Fruit fly (Drosophila melanogaster) whole organism, embryonic: Measurements from ENCODE around the gene Pgant8.

Experiments
- Abd-B ChIP-seq: fragments of 200-800 bp; sonication (Bioruptor generic); optimal IDR thresholded peaks from 2 replicates; lab custom pipeline; 2018; ENCODE audit warnings: missing biosample characterization, mild to moderate bottlenecking, missing genetic modification characterization, moderate library complexity
- Asciz ChIP-seq: fragments of 200-800 bp; sonication (Bioruptor generic); optimal IDR thresholded peaks from 2 replicates; lab custom pipeline; 2017; ENCODE audit warnings: missing biosample characterization, mild to moderate bottlenecking, missing genetic modification characterization, missing genetic modification reagents
- CG10274 ChIP-seq: fragments of 200-800 bp; sonication (Bioruptor generic); optimal IDR thresholded peaks from 3 replicates; lab custom pipeline; 2017; ENCODE audit warnings: missing biosample characterization, mild to moderate bottlenecking, missing genetic modification characterization
- CG10959 ChIP-seq: fragments of 200-800 bp; sonication (Bioruptor generic); IDR thresholded peaks from 2 replicates; pipeline ENCODE4 v1.3.6; 2022; ENCODE audit warnings: missing biosample characterization, missing genetic modification characterization
- CG10979 ChIP-seq: fragments of 200-800 bp; sonication (Bioruptor generic); optimal IDR thresholded peaks from 2 replicates; lab custom pipeline; 2018; ENCODE audit warnings: missing biosample characterization, mild to moderate bottlenecking, missing genetic modification characterization, moderate library complexity
- CG12104 ChIP-seq: fragments of 200-800 bp; sonication (Bioruptor generic); optimal IDR thresholded peaks from 3 replicates; lab custom pipeline; 2016; ENCODE audit warnings: missing biosample characterization, missing genetic modification characterization
- CG12659 ChIP-seq: fragments of 200-800 bp; sonication (Bioruptor generic); optimal IDR thresholded peaks from 3 replicates; lab custom pipeline; 2017; ENCODE audit warnings: mild to moderate bottlenecking, missing biosample characterization, missing genetic modification reagents, missing genetic modification characterization
- CG14710 ChIP-seq: fragments of 200-800 bp; sonication (Bioruptor generic); optimal IDR thresholded peaks from 3 replicates; lab custom pipeline; 2019; ENCODE audit warnings: missing biosample characterization, mild to moderate bottlenecking, missing genetic modification characterization, moderate library complexity
- CG15601 ChIP-seq: fragments of 200-800 bp; sonication (Bioruptor generic); optimal IDR thresholded peaks from 3 replicates; lab custom pipeline; 2019; ENCODE audit warnings: missing biosample characterization, mild to moderate bottlenecking, missing genetic modification characterization, moderate library complexity
- CG15696 ChIP-seq: fragments of 200-800 bp; sonication (Bioruptor generic); optimal IDR thresholded peaks from 2 replicates; lab custom pipeline; 2019; ENCODE audit warnings: missing biosample characterization, mild to moderate bottlenecking, missing genetic modification characterization, moderate library complexity
- CG17385 ChIP-seq: fragments of 200-800 bp; sonication (Bioruptor generic); optimal IDR thresholded peaks from 3 replicates; lab custom pipeline; 2018; ENCODE audit warnings: missing biosample characterization, mild to moderate bottlenecking, missing genetic modification characterization
- CG18262 ChIP-seq: fragments of 200-800 bp; optimal IDR thresholded peaks from 3 replicates; lab custom pipeline; 2019; ENCODE audit warnings: missing biosample characterization, mild to moderate bottlenecking, missing genetic modification characterization, moderate library complexity
- CG18619 ChIP-seq: fragments of 200-800 bp; sonication (Bioruptor generic); optimal IDR thresholded peaks from 3 replicates; lab custom pipeline; 2017; ENCODE audit warnings: missing biosample characterization, mild to moderate bottlenecking, missing genetic modification characterization
- CG30403 ChIP-seq: fragments of 200-800 bp; sonication (Bioruptor generic); optimal IDR thresholded peaks from 3 replicates; lab custom pipeline; 2016; ENCODE audit warnings: missing biosample characterization, missing genetic modification characterization
- CG31388 ChIP-seq: fragments of 200-800 bp; sonication (Bioruptor generic); optimal IDR thresholded peaks from 2 replicates; lab custom pipeline; 2016; ENCODE audit warnings: missing biosample characterization, missing genetic modification characterization
- CG3407 ChIP-seq: fragments of 200-800 bp; sonication (Bioruptor generic); optimal IDR thresholded peaks from 2 replicates; lab custom pipeline; 2018; ENCODE audit warnings: missing biosample characterization, mild to moderate bottlenecking, missing genetic modification characterization
- CG4328 ChIP-seq: fragments of 200-800 bp; sonication (Bioruptor generic); optimal IDR thresholded peaks from 3 replicates; lab custom pipeline; 2017; ENCODE audit warnings: missing biosample characterization, missing genetic modification reagents, missing genetic modification characterization
- CG4360 ChIP-seq: fragments of 200-800 bp; sonication (Bioruptor generic); IDR thresholded peaks from 2 replicates; pipeline ENCODE4 v1.3.6; 2022; ENCODE audit warnings: missing biosample characterization, missing genetic modification characterization
- CG4820 ChIP-seq: fragments of 200-800 bp; sonication (Bioruptor generic); optimal IDR thresholded peaks from 3 replicates; lab custom pipeline; 2016; ENCODE audit warnings: missing biosample characterization, missing genetic modification characterization
- CG6791 ChIP-seq: fragments of 200-800 bp; sonication (Bioruptor generic); IDR thresholded peaks from 3 replicates; pipeline ENCODE4 v1.3.6; 2022; ENCODE audit warnings: missing biosample characterization, missing genetic modification characterization; ENCODE audit not compliant: partially characterized antibody
- CG7839 ChIP-seq: fragments of 200-800 bp; sonication (Bioruptor generic); optimal IDR thresholded peaks from 3 replicates; lab custom pipeline; 2018; ENCODE audit warnings: missing biosample characterization, mild to moderate bottlenecking, missing genetic modification characterization, moderate library complexity
- CG8388 ChIP-seq: fragments of 200-800 bp; sonication (Bioruptor generic); optimal IDR thresholded peaks from 2 replicates; lab custom pipeline; 2019; ENCODE audit warnings: missing biosample characterization, mild to moderate bottlenecking, missing genetic modification characterization, moderate library complexity
- CoRest ChIP-seq: fragments of 200-800 bp; sonication (Bioruptor generic); optimal IDR thresholded peaks from 3 replicates; lab custom pipeline; 2018; ENCODE audit warnings: missing biosample characterization, mild to moderate bottlenecking, missing genetic modification characterization, moderate library complexity
- D ChIP-seq, 2 experiments: fragments of 200-800 bp in 1 of 2; fragments of >200 bp in 1 of 2; sonication (Bioruptor generic) in 1 of 2; optimal IDR thresholded peaks; 2 replicates in 1 of 2; 3 replicates in 1 of 2; lab custom pipeline; 2017; ENCODE audit warnings: mild to moderate bottlenecking in 1 of 2, missing biosample characterization in 1 of 2, missing genetic modification characterization in 1 of 2, missing genetic modification reagents in 1 of 2
- GATAe ChIP-seq: fragments of 200-800 bp; sonication (Bioruptor generic); conservative IDR thresholded peaks from 2 replicates; pipeline ENCODE4 v1.3.6; 2022; ENCODE audit warnings: missing biosample characterization, missing genetic modification characterization
- HLHmδ ChIP-seq: fragments of 200-800 bp; sonication (Bioruptor generic); optimal IDR thresholded peaks from 2 replicates; lab custom pipeline; 2018; ENCODE audit warnings: missing biosample characterization, mild to moderate bottlenecking, missing genetic modification characterization, moderate library complexity
- Hmx ChIP-seq: fragments of 200-800 bp; sonication (Bioruptor generic); optimal IDR thresholded peaks from 2 replicates; lab custom pipeline; 2016; ENCODE audit warnings: missing biosample characterization, missing genetic modification characterization
- Rfx ChIP-seq: fragments of 200-800 bp; sonication (Bioruptor generic); IDR thresholded peaks from 2 replicates; pipeline ENCODE4 v1.3.6; 2022; ENCODE audit warnings: missing biosample characterization, missing genetic modification characterization
- Sox102F ChIP-seq: fragments of 200-800 bp; sonication (Bioruptor generic); optimal IDR thresholded peaks from 2 replicates; lab custom pipeline; 2018; ENCODE audit warnings: missing biosample characterization, mild to moderate bottlenecking, missing genetic modification characterization, moderate library complexity
- Stat92E ChIP-seq, 3 experiments: fragments of >200 bp in 2 of 3; fragments of 200-800 bp in 1 of 3; sonication (Bioruptor generic) in 1 of 3; optimal IDR thresholded peaks; 2 replicates each; lab custom pipeline; 2017 to 2019; ENCODE audit warnings: missing biosample characterization in 3 of 3, missing genetic modification characterization in 3 of 3, mild to moderate bottlenecking in 1 of 3, moderate library complexity in 1 of 3
- Vsx1 ChIP-seq: fragments of 200-800 bp; sonication (Bioruptor generic); optimal IDR thresholded peaks from 2 replicates; lab custom pipeline; 2017; ENCODE audit warnings: missing biosample characterization, mild to moderate bottlenecking, missing genetic modification characterization, missing genetic modification reagents
- ase ChIP-seq: fragments of 200-800 bp; sonication (Bioruptor generic); IDR thresholded peaks from 3 replicates; pipeline ENCODE4 v1.3.6; 2022; ENCODE audit warnings: missing biosample characterization, missing genetic modification characterization
- bcd ChIP-seq: fragments of 200-800 bp; sonication (Bioruptor generic); optimal IDR thresholded peaks from 2 replicates; lab custom pipeline; 2017; ENCODE audit warnings: missing biosample characterization, mild to moderate bottlenecking, missing genetic modification characterization
- bsh ChIP-seq, 2 experiments: fragments of 200-800 bp; sonication (Bioruptor generic); optimal IDR thresholded peaks; 2 replicates each; lab custom pipeline; 2017 to 2018; ENCODE audit warnings: mild to moderate bottlenecking in 2 of 2, missing biosample characterization in 2 of 2, missing genetic modification characterization in 2 of 2, moderate library complexity in 1 of 2
- dmrt11E ChIP-seq: fragments of 200-800 bp; sonication (Bioruptor generic); optimal IDR thresholded peaks from 3 replicates; lab custom pipeline; 2018; ENCODE audit warnings: missing biosample characterization, mild to moderate bottlenecking, missing genetic modification characterization, moderate library complexity
- exex ChIP-seq: fragments of 200-800 bp; sonication (Bioruptor generic); optimal IDR thresholded peaks from 4 replicates; lab custom pipeline; 2018; ENCODE audit warnings: missing biosample characterization, mild to moderate bottlenecking, missing genetic modification characterization, moderate library complexity
- fd96Cb ChIP-seq: fragments of 200-800 bp; sonication (Bioruptor generic); optimal IDR thresholded peaks from 2 replicates; lab custom pipeline; 2018; ENCODE audit warnings: missing biosample characterization, mild to moderate bottlenecking, missing genetic modification characterization, moderate library complexity
- ind ChIP-seq: fragments of 200-800 bp; sonication (Bioruptor generic); optimal IDR thresholded peaks from 3 replicates; lab custom pipeline; 2016; ENCODE audit warnings: missing biosample characterization, missing genetic modification characterization
- lola ChIP-seq, 3 experiments: fragments of >200 bp in 2 of 3; fragments of 200-800 bp in 1 of 3; sonication (Bioruptor generic) in 1 of 3; optimal IDR thresholded peaks; 2 replicates each; lab custom pipeline; 2017 to 2019; ENCODE audit warnings: missing biosample characterization in 3 of 3, missing genetic modification characterization in 3 of 3, mild to moderate bottlenecking in 1 of 3, moderate library complexity in 1 of 3
- mirr ChIP-seq: fragments of 200-800 bp; sonication (Bioruptor generic); optimal IDR thresholded peaks from 3 replicates; lab custom pipeline; 2018; ENCODE audit warnings: missing biosample characterization, mild to moderate bottlenecking, missing genetic modification characterization
- phol ChIP-seq: fragments of 200-800 bp; sonication (Bioruptor generic); optimal IDR thresholded peaks from 3 replicates; lab custom pipeline; 2018; ENCODE audit warnings: missing biosample characterization, mild to moderate bottlenecking, missing genetic modification characterization, moderate library complexity
- row ChIP-seq: fragments of 200-800 bp; sonication (Bioruptor generic); IDR thresholded peaks from 3 replicates; pipeline ENCODE4 v1.3.6; 2022; ENCODE audit warnings: missing biosample characterization, missing genetic modification characterization
- sug ChIP-seq: fragments of 200-800 bp; optimal IDR thresholded peaks from 2 replicates; lab custom pipeline; 2019; ENCODE audit warnings: missing biosample characterization, mild to moderate bottlenecking, missing genetic modification characterization, moderate library complexity
- tin ChIP-seq: fragments of 200-800 bp; sonication (Bioruptor generic); optimal IDR thresholded peaks from 3 replicates; lab custom pipeline; 2016; ENCODE audit warnings: missing biosample characterization, missing genetic modification characterization
- zf30C ChIP-seq: fragments of 200-800 bp; sonication (Bioruptor generic); optimal IDR thresholded peaks from 3 replicates; lab custom pipeline; 2018; ENCODE audit warnings: missing biosample characterization, mild to moderate bottlenecking, missing genetic modification characterization

Gene Pgant8

dm6 chr3L:15692388-15692787, 8.7 kb downstream of the Pgant8 start:
- peak; percentile 35 for TF ChIP-seq sug (tag; lab: Kevin White, UChicago)
- peak; percentile 97 for TF ChIP-seq exex
- no peak for TF ChIP-seq CG10274 (GFP tag; lab: Kevin White, UChicago)
- peak; percentile 54; the same call in 1 of the 2 replicates for TF ChIP-seq Rfx (GFP tag; lab: Robert Waterston, UW)
- peak; percentile 89 for TF ChIP-seq mirr (GFP tag; lab: Kevin White, UChicago)
- TF ChIP-seq CG31388 (GFP tag; lab: Kevin White, UChicago) = no peak
- peak; percentile 34 for TF ChIP-seq Vsx1 (GFP tag; lab: Kevin White, UChicago)
- TF ChIP-seq CG4328 (GFP tag; lab: Kevin White, UChicago) = no peak
- TF ChIP-seq GATAe = 0 out of 2 replicates have a peak, but pooled peaks have one; percentile 33

dm6 chr3L:15692794-15693532, 9.3 kb downstream of the Pgant8 start:
- TF ChIP-seq CG4820 (GFP tag; lab: Kevin White, UChicago) (peak; percentile 20), dmrt11E (tag; lab: Kevin White, UChicago) (peak; percentile 80), CG15601 (peak; percentile 28), CG4360 (GFP tag; lab: Robert Waterston, UW) (no peak), Asciz (GFP tag; lab: Kevin White, UChicago) (peak; percentile 43), CG14710 (tag; lab: Kevin White, UChicago) (peak; percentile 72), D (optimal IDR thresholded peaks at IDR 0.05; lab: Kevin White, UChicago) (no peak), D (GFP tag; optimal IDR thresholded peaks at IDR 0.05; lab: Kevin White, UChicago) (peak; percentile 56), CoRest (tag; lab: Kevin White, UChicago) (peak; percentile 47), Hmx (GFP tag; lab: Kevin White, UChicago) (no peak), lola (GFP tag; optimal IDR thresholded peaks at IDR 0.05; lab: Kevin White, UChicago) (peak in 1 of 3 experiments; percentile 79), CG18619 (GFP tag; lab: Kevin White, UChicago) (peak; percentile 38), CG18262 (tag; lab: Kevin White, UChicago) (peak; percentile 81), bsh (GFP tag; optimal IDR thresholded peaks at IDR 0.05; lab: Kevin White, UChicago) (peak in 1 of 2 experiments; percentile 41), tin (GFP tag; lab: Kevin White, UChicago) (peak; percentile 19), CG3407 (GFP tag; lab: Kevin White, UChicago) (no peak), CG10959 (GFP tag; lab: Robert Waterston, UW) (0 out of 2 replicates have a peak, but pooled peaks have one; percentile 8), CG7839 (peak; percentile 38), CG12104 (GFP tag; lab: Kevin White, UChicago) (peak; percentile 35), CG12659 (GFP tag; lab: Kevin White, UChicago) (peak; percentile 8), CG8388 (GFP tag; lab: Kevin White, UChicago) (peak; percentile 42), Sox102F (GFP tag; lab: Kevin White, UChicago) (peak; percentile 60), Stat92E (GFP tag; optimal IDR thresholded peaks at IDR 0.05; lab: Kevin White, UChicago) (peak in 1 of 3 experiments; percentile 72), CG17385 (GFP tag; lab: Kevin White, UChicago) (peak; percentile 8), CG15696 (tag; lab: Kevin White, UChicago) (peak; percentile 38), row (GFP tag; lab: Robert Waterston, UW) (0 out of 3 replicates have a peak, but pooled peaks have one; percentile 20), ind (GFP tag; lab: Kevin White, UChicago) (peak; percentile 15), HLHmδ (no peak), Abd-B (GFP tag; lab: Kevin White, UChicago) (peak; percentile 24), bcd (peak; percentile 14), zf30C (GFP tag; lab: Kevin White, UChicago) (peak; percentile 4), fd96Cb (tag; lab: Kevin White, UChicago) (peak; percentile 62), CG10979 (tag; lab: Kevin White, UChicago) (peak; percentile 78), phol (tag; lab: Kevin White, UChicago) (peak; percentile 78), CG6791 (GFP tag; lab: Robert Waterston, UW) (no peak), CG30403 (GFP tag; lab: Kevin White, UChicago) (peak; percentile 47), ase (GFP tag; lab: Robert Waterston, UW) (no peak)
